Worm (Caenorhabditis elegans): ENCODE results near the gene C01G12.16.

DNA sequence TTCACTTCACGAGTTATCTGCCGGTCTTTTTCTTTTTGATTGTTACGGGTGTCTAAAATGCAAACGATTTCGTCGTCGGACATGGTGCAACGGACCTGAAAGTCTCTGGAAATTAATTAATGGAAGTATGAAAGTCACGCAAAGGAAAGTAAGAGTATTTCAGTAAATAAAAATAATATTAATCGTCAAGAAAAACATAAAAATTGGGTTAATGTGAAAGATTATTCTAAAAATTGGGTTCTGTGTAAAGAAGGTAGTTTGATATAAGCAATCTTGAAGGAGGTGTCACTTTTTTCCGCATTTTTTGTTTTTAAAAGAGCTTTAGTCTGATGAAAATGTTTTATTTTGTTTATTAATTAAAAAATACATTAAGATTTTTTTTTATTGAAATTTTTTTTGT, 3.7 kb upstream of the C01G12.16 start, which contains the start of gene C16C10.9:
- TF ChIP-seq unc-62 (GFP tag; optimal IDR thresholded peaks at IDR 0.05) (no peak), lir-3 (tag; optimal IDR thresholded peaks at IDR 0.05; ENCODE audit: poor library complexity) (no peak), efl-1 (optimal IDR thresholded peaks at IDR 0.05) (no peak), efl-1 (GFP tag; optimal IDR thresholded peaks at IDR 0.05 in 1 of 2) (no peak), nhr-12 (tag; optimal IDR thresholded peaks at IDR 0.05) (no peak), nhr-28 (tag; optimal IDR thresholded peaks at IDR 0.05) (no peak), lin-39 (tag; optimal IDR thresholded peaks at IDR 0.05) (no peak)

Data from whole organism, L1 larva.